Worm (Caenorhabditis elegans) whole organism, L3 larva: ENCODE data around the gene ZK112.4.

ENCODE experiments used
- ama-1 ChIP-seq: fragments of 150-350 bp; optimal IDR thresholded peaks from 2 replicates; lab custom pipeline; 2018
- ceh-9 ChIP-seq: sonication (generic microtip); optimal IDR thresholded peaks from 2 replicates; lab custom pipeline; 2018; ENCODE audit warnings: missing biosample characterization, missing genetic modification characterization
- daf-12 ChIP-seq: fragments of 150-350 bp; optimal IDR thresholded peaks from 2 replicates; lab custom pipeline; 2014; ENCODE audit warnings: missing biosample characterization, missing genetic modification reagents, missing genetic modification characterization
- egl-27 ChIP-seq: sonication (generic microtip); optimal IDR thresholded peaks from 4 replicates; lab custom pipeline; 2017; ENCODE audit warnings: missing biosample characterization, missing genetic modification reagents, missing genetic modification characterization
- fos-1 ChIP-seq: fragments of 150-350 bp; optimal IDR thresholded peaks from 2 replicates; lab custom pipeline; 2014; ENCODE audit warnings: missing biosample characterization, missing genetic modification characterization
- lin-39 ChIP-seq: fragments of 150-350 bp; optimal IDR thresholded peaks from 2 replicates; lab custom pipeline; 2018; ENCODE audit warnings: missing biosample characterization, missing genetic modification reagents, missing genetic modification characterization
- mdl-1 ChIP-seq: fragments of 150-350 bp; optimal IDR thresholded peaks from 2 replicates; lab custom pipeline; 2014; ENCODE audit warnings: missing biosample characterization, missing genetic modification characterization
- nhr-11 ChIP-seq: fragments of 150-350 bp; optimal IDR thresholded peaks from 2 replicates; lab custom pipeline; 2014; ENCODE audit warnings: missing biosample characterization, missing genetic modification characterization
- ztf-11 ChIP-seq: fragments of 150-350 bp; optimal IDR thresholded peaks from 2 replicates; lab custom pipeline; 2014; ENCODE audit warnings: missing biosample characterization, missing genetic modification characterization

DNA sequence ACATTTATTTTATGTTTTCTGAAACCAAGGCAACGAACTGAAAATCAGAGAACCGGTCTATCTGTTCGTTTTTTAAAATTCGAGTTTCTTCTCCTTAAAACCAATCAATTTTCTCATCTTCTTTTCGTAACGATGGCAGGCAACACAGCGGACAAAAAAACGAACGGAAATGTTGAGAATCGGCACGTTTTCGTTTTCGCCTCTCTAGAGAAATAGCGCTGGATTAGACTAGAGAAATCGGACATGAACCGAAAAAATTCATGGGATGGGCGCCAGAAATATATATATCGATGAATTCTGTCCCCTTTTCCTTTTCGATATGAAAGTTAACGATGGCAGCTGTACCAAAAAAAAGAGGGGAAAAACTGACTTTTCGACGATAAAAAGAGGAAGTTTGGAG lies 7.4 kb downstream of the ZK112.4 start:
- TF ChIP-seq ama-1 (lab: Kevin White, UChicago) (no peak), ceh-9 (tag; lab: Kevin White, UChicago) (no peak), egl-27 (tag; lab: Kevin White, UChicago) (no peak), nhr-11 (tag; lab: Kevin White, UChicago) (no peak), ztf-11 (tag; lab: Kevin White, UChicago) (no peak), fos-1 (tag; lab: Kevin White, UChicago) (no peak), lin-39 (tag; lab: Kevin White, UChicago) (no peak), daf-12 (tag; lab: Kevin White, UChicago) (no peak), mdl-1 (tag; lab: Kevin White, UChicago) (no peak)
